Fruit fly (Drosophila melanogaster) whole organism, adult: Measurements from ENCODE around the gene Ir68b.
A peak's percentile ranks its signal among the peaks of the same experiment; 100 is the strongest.

Experiments used
- CG11617 ChIP-seq: fragments of 200-800 bp; sonication (Bioruptor generic); optimal IDR thresholded peaks from 2 replicates; lab custom pipeline; 2017; ENCODE audit warnings: mild to moderate bottlenecking, missing biosample characterization, missing genetic modification reagents, missing genetic modification characterization
- CG12768 ChIP-seq: fragments of 200-800 bp; sonication (Bioruptor generic); optimal IDR thresholded peaks from 2 replicates; lab custom pipeline; 2017; ENCODE audit warnings: missing biosample characterization, missing genetic modification characterization, mild to moderate bottlenecking, moderate library complexity, missing genetic modification reagents
- CG14711 ChIP-seq: fragments of 200-800 bp; sonication (Bioruptor generic); optimal IDR thresholded peaks from 2 replicates; lab custom pipeline; 2018; ENCODE audit warnings: missing biosample characterization, mild to moderate bottlenecking, missing genetic modification characterization, moderate library complexity
- CG1620 ChIP-seq: fragments of 200-800 bp; sonication (Bioruptor generic); optimal IDR thresholded peaks from 2 replicates; lab custom pipeline; 2016; ENCODE audit warnings: missing biosample characterization, missing genetic modification characterization
- CG33017 ChIP-seq: fragments of 200-800 bp; sonication (Bioruptor generic); optimal IDR thresholded peaks from 2 replicates; lab custom pipeline; 2018; ENCODE audit warnings: missing biosample characterization, mild to moderate bottlenecking, missing genetic modification characterization, moderate library complexity
- CG5204 ChIP-seq: fragments of 200-800 bp; sonication (Bioruptor generic); optimal IDR thresholded peaks from 2 replicates; lab custom pipeline; 2016; ENCODE audit warnings: missing biosample characterization, missing genetic modification characterization
- CG7045 ChIP-seq: fragments of 200-800 bp; sonication (Bioruptor generic); optimal IDR thresholded peaks from 2 replicates; lab custom pipeline; 2017; ENCODE audit warnings: missing biosample characterization, mild to moderate bottlenecking, missing genetic modification characterization
- CG7101 ChIP-seq: fragments of 200-800 bp; sonication (Bioruptor generic); optimal IDR thresholded peaks from 2 replicates; lab custom pipeline; 2018; ENCODE audit warnings: missing biosample characterization, mild to moderate bottlenecking, missing genetic modification characterization, moderate library complexity
- Clk ChIP-seq: fragments of 200-800 bp; sonication (Bioruptor generic); optimal IDR thresholded peaks from 2 replicates; lab custom pipeline; 2017; ENCODE audit warnings: missing biosample characterization, missing genetic modification characterization
- Crg-1 ChIP-seq: fragments of 200-800 bp; sonication (Bioruptor generic); optimal IDR thresholded peaks from 2 replicates; lab custom pipeline; 2016; ENCODE audit warnings: missing biosample characterization, missing genetic modification characterization
- Hr96 ChIP-seq: fragments of 200-800 bp; sonication (Bioruptor generic); optimal IDR thresholded peaks from 2 replicates; lab custom pipeline; 2016; ENCODE audit warnings: missing biosample characterization, missing genetic modification characterization
- Mnt ChIP-seq: fragments of 200-800 bp; sonication (Bioruptor generic); optimal IDR thresholded peaks from 2 replicates; lab custom pipeline; 2016; ENCODE audit warnings: missing biosample characterization, mild to moderate bottlenecking, missing genetic modification characterization
- bab1 ChIP-seq: fragments of 200-800 bp; sonication (Bioruptor generic); optimal IDR thresholded peaks from 3 replicates; lab custom pipeline; 2019; ENCODE audit warnings: missing biosample characterization, mild to moderate bottlenecking, missing genetic modification characterization, moderate library complexity
- cic ChIP-seq: fragments of 200-800 bp; sonication (Bioruptor generic); optimal IDR thresholded peaks from 2 replicates; lab custom pipeline; 2017; ENCODE audit warnings: missing biosample characterization, mild to moderate bottlenecking, missing genetic modification characterization, moderate library complexity
- cnc ChIP-seq, 2 experiments: fragments of >200 bp; optimal IDR thresholded peaks; 2 replicates each; lab custom pipeline; 2017
- kay ChIP-seq: fragments of 200-800 bp; sonication (Bioruptor generic); peaks from one replicate; lab custom pipeline; 2016; ENCODE audit warnings: missing biosample characterization, missing genetic modification characterization, borderline replicate concordance
- ovo ChIP-seq: fragments of 200-800 bp; sonication (Bioruptor generic); optimal IDR thresholded peaks from 2 replicates; lab custom pipeline; 2016; ENCODE audit warnings: missing biosample characterization, missing genetic modification characterization
- pad ChIP-seq: fragments of 200-800 bp; sonication (Bioruptor generic); optimal IDR thresholded peaks from 3 replicates; lab custom pipeline; 2017; ENCODE audit warnings: missing biosample characterization, missing genetic modification characterization, mild to moderate bottlenecking, moderate library complexity, missing genetic modification reagents
- tj ChIP-seq: fragments of 200-800 bp; sonication (Bioruptor generic); optimal IDR thresholded peaks from 3 replicates; lab custom pipeline; 2017; ENCODE audit warnings: missing biosample characterization, mild to moderate bottlenecking, missing genetic modification characterization, moderate library complexity
- toe ChIP-seq: fragments of 200-800 bp; sonication (Bioruptor generic); optimal IDR thresholded peaks from 2 replicates; lab custom pipeline; 2016; ENCODE audit warnings: missing biosample characterization, missing genetic modification characterization

Ir68b gene

DNA sequence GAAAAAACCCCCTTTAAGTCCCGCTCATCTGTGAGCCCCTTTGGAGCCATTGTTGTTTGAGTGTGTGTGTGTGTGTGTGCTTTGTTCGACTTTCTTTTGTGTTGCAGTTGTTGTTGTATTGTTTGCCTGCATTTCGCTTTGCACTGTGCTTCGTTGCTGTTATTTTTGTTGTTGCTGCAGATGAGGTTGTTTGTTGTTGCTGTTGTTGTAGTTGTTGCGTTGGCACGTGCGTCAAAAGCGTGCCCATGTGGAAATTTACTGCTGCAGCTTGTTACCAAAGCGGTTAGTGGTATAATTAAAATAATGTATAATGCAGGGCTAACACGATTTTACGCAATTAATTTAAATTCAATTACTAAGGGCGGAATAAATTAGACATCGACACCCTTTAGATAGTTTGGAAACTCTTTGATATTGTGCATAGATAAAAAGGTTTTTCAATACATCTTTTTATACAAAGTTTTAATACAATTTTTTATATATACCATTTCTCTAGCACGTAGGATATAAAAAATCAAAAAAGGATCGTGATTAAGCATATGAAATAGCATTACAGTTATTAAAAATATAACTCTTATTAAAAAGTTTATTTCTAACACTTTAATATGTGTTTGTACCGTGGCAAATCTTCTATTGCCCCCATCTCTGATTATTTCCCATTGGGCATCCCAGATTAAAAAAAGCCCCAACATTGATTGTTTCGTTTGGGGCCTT is 36.9 kb downstream of the Ir68b start:
- TF ChIP-seq pad (GFP tag; lab: Kevin White, UChicago) (peak; percentile 55), CG7045 (GFP tag; lab: Kevin White, UChicago) (no peak)

DNA sequence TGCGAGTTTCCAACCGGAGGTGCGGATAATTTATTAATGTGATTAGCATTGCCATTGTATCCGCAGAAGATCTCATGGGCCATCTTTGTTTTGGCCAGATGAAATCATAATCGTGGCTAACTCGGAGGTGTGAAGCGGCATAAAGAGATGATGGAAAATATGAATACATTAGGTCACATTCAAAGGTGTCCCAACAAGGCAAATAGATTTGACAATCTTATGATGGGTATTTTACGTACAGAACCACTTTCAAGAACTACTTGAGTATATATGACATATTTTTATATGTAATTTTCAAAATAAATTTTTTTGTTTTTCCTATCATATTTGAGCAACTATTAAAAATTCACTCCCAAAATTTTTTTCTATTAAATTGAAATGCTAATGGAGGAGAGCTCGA is 38.9 kb downstream of the Ir68b start, which contains the start of gene CG17154:
CG17154 (plus strand) TSS at position 301 of the 400 bp plus-strand sequence.
- peak; percentile 37 for TF ChIP-seq kay (GFP tag; lab: Kevin White, UChicago)
- TF ChIP-seq Crg-1 (GFP tag; lab: Kevin White, UChicago), result no peak
- TF ChIP-seq ovo, result no peak
- TF ChIP-seq tj (GFP tag; lab: Kevin White, UChicago), result no peak

DNA sequence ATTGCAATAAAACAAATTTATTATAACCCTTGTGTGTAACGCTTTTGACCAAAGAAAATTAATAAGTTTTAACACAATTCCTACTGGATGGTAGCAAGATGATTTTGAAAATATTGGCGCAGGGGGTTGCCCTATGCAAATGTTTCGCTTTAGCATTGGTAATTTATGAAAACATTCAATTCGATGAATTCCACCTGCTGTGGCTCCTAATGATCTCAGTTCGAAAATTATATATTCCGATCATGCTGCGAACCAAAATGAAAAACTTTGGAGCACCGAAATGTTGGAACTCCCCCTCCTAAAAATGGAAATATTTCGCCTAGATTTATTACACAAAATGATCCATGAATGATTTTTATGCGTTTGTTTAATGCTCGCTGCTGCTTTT is 41.5 kb downstream of the Ir68b start:
- TF ChIP-seq CG33017, result no peak
- no peak for TF ChIP-seq toe
- TF ChIP-seq CG7101, result no peak
- TF ChIP-seq Crg-1 (GFP tag; lab: Kevin White, UChicago), result no peak
- no peak for TF ChIP-seq CG7045 (GFP tag; lab: Kevin White, UChicago)
- TF ChIP-seq CG5204 (GFP tag; lab: Kevin White, UChicago), result no peak
- TF ChIP-seq Clk (GFP tag; lab: Kevin White, UChicago), result no peak
- TF ChIP-seq cnc (optimal IDR thresholded peaks at IDR 0.05; lab: Kevin White, UChicago), result no peak
- no peak for TF ChIP-seq CG11617 (GFP tag; lab: Kevin White, UChicago)
- TF ChIP-seq tj (GFP tag; lab: Kevin White, UChicago), result no peak

DNA sequence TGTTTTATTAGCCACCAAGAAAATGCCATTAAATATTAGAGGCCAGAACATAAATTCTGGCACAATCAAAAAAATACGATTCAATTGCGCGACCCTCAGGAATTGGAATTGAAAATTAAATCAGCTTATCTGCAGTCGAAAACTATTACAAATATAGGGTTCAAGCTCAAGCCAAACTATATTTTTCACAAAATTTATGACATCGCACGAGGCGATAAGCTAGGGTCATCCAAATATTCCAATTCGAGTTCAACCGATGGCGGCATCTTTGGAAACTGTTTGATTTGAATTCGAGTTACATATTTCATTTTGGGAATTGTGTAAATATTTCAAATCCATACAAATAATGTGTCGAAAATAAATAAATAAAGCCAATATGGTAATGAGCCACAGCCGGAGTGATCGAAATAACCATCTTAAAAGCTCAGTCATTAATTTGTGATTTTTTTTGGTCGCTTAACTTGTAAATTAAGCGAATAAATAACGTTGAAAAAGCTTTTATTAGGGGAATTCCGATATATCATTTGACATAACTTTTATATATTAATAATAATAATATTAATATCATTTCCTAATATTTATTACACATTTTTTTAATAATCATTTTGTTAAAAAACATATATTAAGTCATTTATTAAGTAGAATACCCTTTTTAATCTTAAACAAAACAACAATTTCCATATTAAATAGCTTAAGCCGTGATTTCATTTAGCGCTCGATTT is 42.1 kb downstream of the Ir68b start:
- TF ChIP-seq cic (GFP tag; lab: Kevin White, UChicago), result no peak
- TF ChIP-seq CG7101, result no peak
- TF ChIP-seq tj (GFP tag; lab: Kevin White, UChicago), result no peak
- no peak for TF ChIP-seq CG1620 (GFP tag; lab: Kevin White, UChicago)
- no peak for TF ChIP-seq Mnt (GFP tag; lab: Kevin White, UChicago)
- no peak for TF ChIP-seq CG12768
- TF ChIP-seq Clk (GFP tag; lab: Kevin White, UChicago), result no peak
- TF ChIP-seq ovo, result no peak
- no peak for TF ChIP-seq Hr96
- no peak for TF ChIP-seq Crg-1 (GFP tag; lab: Kevin White, UChicago)
- TF ChIP-seq CG14711 (tag; lab: Kevin White, UChicago), result no peak
- no peak for TF ChIP-seq bab1 (GFP tag; lab: Kevin White, UChicago)
- TF ChIP-seq cnc (optimal IDR thresholded peaks at IDR 0.05; lab: Kevin White, UChicago), result no peak
- TF ChIP-seq CG5204 (GFP tag; lab: Kevin White, UChicago), result no peak

DNA sequence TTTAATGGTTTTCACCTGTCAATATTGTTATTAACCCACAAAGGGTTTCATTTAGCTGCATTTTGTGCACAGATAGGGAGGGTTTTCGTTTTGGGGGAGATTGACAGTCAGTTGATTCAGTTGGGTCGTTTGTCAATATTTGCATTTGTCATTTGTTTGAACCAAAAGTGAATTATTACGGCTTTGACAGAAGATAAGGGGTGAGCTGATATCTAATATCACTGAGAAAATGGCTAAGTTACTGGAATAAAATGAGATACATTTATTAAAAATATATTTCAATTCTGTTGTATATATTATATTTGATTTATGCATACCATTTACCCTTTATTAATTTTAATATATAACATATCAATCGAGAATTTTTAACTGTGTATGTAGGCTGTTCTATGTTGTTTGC is 43.3 kb downstream of the Ir68b start:
- TF ChIP-seq cic (GFP tag; lab: Kevin White, UChicago) (peak; percentile 12), Hr96 (no peak), cnc (optimal IDR thresholded peaks at IDR 0.05; lab: Kevin White, UChicago) (no peak), CG33017 (peak; percentile 24), ovo (peak; percentile 45), CG7101 (peak; percentile 70), CG11617 (GFP tag; lab: Kevin White, UChicago) (peak; percentile 38), CG1620 (GFP tag; lab: Kevin White, UChicago) (peak; percentile 5), pad (GFP tag; lab: Kevin White, UChicago) (peak; percentile 10), bab1 (GFP tag; lab: Kevin White, UChicago) (no peak), Crg-1 (GFP tag; lab: Kevin White, UChicago) (peak; percentile 52)

DNA sequence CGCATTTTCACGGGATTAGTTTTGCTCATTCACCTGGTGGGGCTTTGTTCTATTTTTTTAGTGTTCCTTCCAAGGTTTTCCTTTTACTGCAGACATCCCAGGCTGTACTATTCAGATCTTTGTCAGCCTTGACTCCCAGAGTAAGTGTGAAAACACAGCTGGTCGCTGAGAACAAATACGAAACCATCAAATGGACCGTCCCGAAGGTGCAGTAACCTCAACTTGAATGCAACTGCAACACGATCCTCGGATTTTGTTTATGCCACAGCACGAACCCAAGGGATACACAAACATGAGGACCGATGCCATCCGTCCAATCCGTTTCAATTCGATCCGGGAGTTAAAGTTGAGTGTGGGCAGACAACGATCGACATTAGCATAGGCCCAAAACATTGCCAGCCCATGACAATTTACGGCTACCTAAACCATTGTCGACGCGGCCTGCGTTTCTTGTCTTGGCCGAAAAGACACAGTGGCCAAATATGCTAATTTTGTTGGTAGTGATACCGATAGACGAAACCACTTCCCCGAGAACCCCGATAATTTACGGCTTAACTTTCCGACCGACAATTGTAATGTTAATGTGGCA is 44.0 kb downstream of the Ir68b start:
- no peak for TF ChIP-seq Clk (GFP tag; lab: Kevin White, UChicago)
- no peak for TF ChIP-seq CG11617 (GFP tag; lab: Kevin White, UChicago)
- TF ChIP-seq bab1 (GFP tag; lab: Kevin White, UChicago), result no peak
- no peak for TF ChIP-seq CG33017
- no peak for TF ChIP-seq CG1620 (GFP tag; lab: Kevin White, UChicago)
- TF ChIP-seq Crg-1 (GFP tag; lab: Kevin White, UChicago), result no peak
- no peak for TF ChIP-seq CG12768
- no peak for TF ChIP-seq cnc (optimal IDR thresholded peaks at IDR 0.05; lab: Kevin White, UChicago)
- no peak for TF ChIP-seq CG7045 (GFP tag; lab: Kevin White, UChicago)
- no peak for TF ChIP-seq kay (GFP tag; lab: Kevin White, UChicago)
- no peak for TF ChIP-seq tj (GFP tag; lab: Kevin White, UChicago)
- TF ChIP-seq Hr96, result no peak
- no peak for TF ChIP-seq pad (GFP tag; lab: Kevin White, UChicago)
- no peak for TF ChIP-seq toe
- no peak for TF ChIP-seq Mnt (GFP tag; lab: Kevin White, UChicago)
- no peak for TF ChIP-seq cic (GFP tag; lab: Kevin White, UChicago)
- TF ChIP-seq CG14711 (tag; lab: Kevin White, UChicago), result no peak
- no peak for TF ChIP-seq ovo
- no peak for TF ChIP-seq CG7101
